Fruit fly (Drosophila melanogaster) whole organism, embryonic: ENCODE data around the gene Dok.
A peak's percentile ranks its signal among the peaks of the same experiment; 100 is the strongest.

Source experiments
- Atf-2 ChIP-seq: fragments of 200-800 bp; sonication (Bioruptor generic); optimal IDR thresholded peaks from 2 replicates; lab custom pipeline; 2016; ENCODE audit warnings: missing biosample characterization, missing genetic modification characterization
- Atf3 ChIP-seq: fragments of 200-800 bp; sonication (Bioruptor generic); optimal IDR thresholded peaks from 3 replicates; lab custom pipeline; 2016; ENCODE audit warnings: missing biosample characterization, missing genetic modification characterization
- CG10543 ChIP-seq: fragments of 200-800 bp; sonication (Bioruptor generic); optimal IDR thresholded peaks from 3 replicates; lab custom pipeline; 2017; ENCODE audit warnings: missing biosample characterization, mild to moderate bottlenecking, missing genetic modification characterization, moderate library complexity
- CG11696 ChIP-seq: fragments of 200-800 bp; sonication (Bioruptor generic); IDR thresholded peaks from 2 replicates; pipeline ENCODE4 v1.3.6; 2022; ENCODE audit warnings: missing biosample characterization, missing genetic modification characterization
- CG12155 ChIP-seq: fragments of 200-800 bp; sonication (Bioruptor generic); optimal IDR thresholded peaks from 3 replicates; lab custom pipeline; 2016; ENCODE audit warnings: missing biosample characterization, missing genetic modification characterization
- CG12219 ChIP-seq: fragments of 200-800 bp; sonication (Bioruptor generic); optimal IDR thresholded peaks from 3 replicates; lab custom pipeline; 2018; ENCODE audit warnings: missing biosample characterization, mild to moderate bottlenecking, missing genetic modification characterization
- CG1233 ChIP-seq: fragments of 200-800 bp; sonication (Bioruptor generic); optimal IDR thresholded peaks from 4 replicates; lab custom pipeline; 2018; ENCODE audit warnings: missing biosample characterization, mild to moderate bottlenecking, missing genetic modification characterization
- CG12769 ChIP-seq: fragments of 200-800 bp; sonication (Bioruptor generic); optimal IDR thresholded peaks from 2 replicates; lab custom pipeline; 2019; ENCODE audit warnings: missing biosample characterization, mild to moderate bottlenecking, missing genetic modification characterization, moderate library complexity
- CG12942 ChIP-seq: fragments of 200-800 bp; sonication (Bioruptor generic); optimal IDR thresholded peaks from 3 replicates; lab custom pipeline; 2016; ENCODE audit warnings: missing biosample characterization, missing genetic modification characterization
- CG15601 ChIP-seq: fragments of 200-800 bp; sonication (Bioruptor generic); optimal IDR thresholded peaks from 3 replicates; lab custom pipeline; 2019; ENCODE audit warnings: missing biosample characterization, mild to moderate bottlenecking, missing genetic modification characterization, moderate library complexity
- CG17568 ChIP-seq: fragments of 200-800 bp; sonication (Bioruptor generic); optimal IDR thresholded peaks from 2 replicates; lab custom pipeline; 2018; ENCODE audit warnings: missing biosample characterization, mild to moderate bottlenecking, missing genetic modification characterization, moderate library complexity
- CG17612 ChIP-seq: fragments of 200-800 bp; sonication (Bioruptor generic); IDR thresholded peaks from 2 replicates; pipeline ENCODE4 v1.3.6; 2022; ENCODE audit warnings: missing biosample characterization, missing genetic modification characterization
- CG17802 ChIP-seq: fragments of 200-800 bp; sonication (Bioruptor generic); optimal IDR thresholded peaks from 2 replicates; lab custom pipeline; 2018; ENCODE audit warnings: missing biosample characterization, mild to moderate bottlenecking, missing genetic modification characterization, moderate library complexity
- CG4360 ChIP-seq: fragments of 200-800 bp; sonication (Bioruptor generic); IDR thresholded peaks from 2 replicates; pipeline ENCODE4 v1.3.6; 2022; ENCODE audit warnings: missing biosample characterization, missing genetic modification characterization
- CG6683 ChIP-seq: fragments of 200-800 bp; sonication (Bioruptor generic); optimal IDR thresholded peaks from 2 replicates; lab custom pipeline; 2017; ENCODE audit warnings: missing biosample characterization, mild to moderate bottlenecking, missing genetic modification characterization, missing genetic modification reagents
- CG6791 ChIP-seq: fragments of 200-800 bp; sonication (Bioruptor generic); IDR thresholded peaks from 3 replicates; pipeline ENCODE4 v1.3.6; 2022; ENCODE audit warnings: missing biosample characterization, missing genetic modification characterization; ENCODE audit not compliant: partially characterized antibody
- CG7372 ChIP-seq: fragments of 200-800 bp; sonication (Bioruptor generic); IDR thresholded peaks from 2 replicates; pipeline ENCODE4 v1.3.6; 2022; ENCODE audit warnings: missing biosample characterization, missing genetic modification characterization
- CG7556 ChIP-seq: fragments of 200-800 bp; sonication (Bioruptor generic); optimal IDR thresholded peaks from 2 replicates; lab custom pipeline; 2017; ENCODE audit warnings: missing biosample characterization, mild to moderate bottlenecking, missing genetic modification characterization
- CG7839 ChIP-seq: fragments of 200-800 bp; sonication (Bioruptor generic); optimal IDR thresholded peaks from 3 replicates; lab custom pipeline; 2018; ENCODE audit warnings: missing biosample characterization, mild to moderate bottlenecking, missing genetic modification characterization, moderate library complexity
- CG8290 ChIP-seq, 3 experiments: fragments of 200-800 bp; sonication (Bioruptor generic); optimal IDR thresholded peaks; 2 replicates each; lab custom pipeline; 2016 to 2019; ENCODE audit warnings: missing biosample characterization in 3 of 3, missing genetic modification characterization in 3 of 3, mild to moderate bottlenecking in 2 of 3, moderate library complexity in 1 of 3
- CG9797 ChIP-seq: fragments of 200-800 bp; sonication (Bioruptor generic); optimal IDR thresholded peaks from 3 replicates; lab custom pipeline; 2018; ENCODE audit warnings: missing biosample characterization, mild to moderate bottlenecking, missing genetic modification characterization
- Dek ChIP-seq: fragments of 200-800 bp; sonication (Bioruptor generic); optimal IDR thresholded peaks from 3 replicates; lab custom pipeline; 2019; ENCODE audit warnings: missing biosample characterization, mild to moderate bottlenecking, missing genetic modification characterization, moderate library complexity
- Doc2 ChIP-seq: fragments of 200-800 bp; sonication (Bioruptor generic); IDR thresholded peaks from 2 replicates; pipeline ENCODE4 v1.3.6; 2022; ENCODE audit warnings: missing biosample characterization, missing genetic modification characterization
- HLH3B ChIP-seq: fragments of 200-800 bp; sonication (Bioruptor generic); IDR thresholded peaks from 2 replicates; pipeline ENCODE4 v1.3.6; 2022; ENCODE audit warnings: missing biosample characterization, missing genetic modification characterization
- Lhr ChIP-seq: fragments of 200-800 bp; sonication (Bioruptor generic); optimal IDR thresholded peaks from 3 replicates; lab custom pipeline; 2017; ENCODE audit warnings: mild to moderate bottlenecking, missing biosample characterization, missing genetic modification reagents, missing genetic modification characterization
- Mrtf ChIP-seq: fragments of 200-800 bp; sonication (Bioruptor generic); IDR thresholded peaks from 3 replicates; pipeline ENCODE4 v1.3.6; 2022; ENCODE audit warnings: missing biosample characterization, missing genetic modification characterization
- Six4 ChIP-seq: fragments of 200-800 bp; sonication (Bioruptor generic); optimal IDR thresholded peaks from 2 replicates; lab custom pipeline; 2016; ENCODE audit warnings: missing biosample characterization, missing genetic modification characterization
- TFAM ChIP-seq: fragments of 200-800 bp; sonication (Bioruptor generic); optimal IDR thresholded peaks from 2 replicates; lab custom pipeline; 2017; ENCODE audit warnings: missing biosample characterization, missing genetic modification characterization, inconsistent platforms
- ase ChIP-seq: fragments of 200-800 bp; sonication (Bioruptor generic); IDR thresholded peaks from 3 replicates; pipeline ENCODE4 v1.3.6; 2022; ENCODE audit warnings: missing biosample characterization, missing genetic modification characterization
- ash1 ChIP-seq: fragments of 200-800 bp; sonication (Bioruptor generic); optimal IDR thresholded peaks from 2 replicates; lab custom pipeline; 2018; ENCODE audit warnings: missing biosample characterization, mild to moderate bottlenecking, missing genetic modification characterization
- az2 ChIP-seq: fragments of 200-800 bp; sonication (Bioruptor generic); optimal IDR thresholded peaks from 3 replicates; lab custom pipeline; 2016; ENCODE audit warnings: missing biosample characterization, missing genetic modification characterization
- bbx ChIP-seq: fragments of 200-800 bp; sonication (Bioruptor generic); IDR thresholded peaks from 2 replicates; pipeline ENCODE4 v1.3.6; 2022; ENCODE audit warnings: missing biosample characterization, missing genetic modification characterization; ENCODE audit not compliant: partially characterized antibody
- cad ChIP-seq: fragments of >200 bp; optimal IDR thresholded peaks from 2 replicates; lab custom pipeline; 2017; ENCODE audit warnings: missing biosample characterization, missing genetic modification characterization
- cg ChIP-seq: fragments of 200-800 bp; sonication (Bioruptor generic); optimal IDR thresholded peaks from 3 replicates; lab custom pipeline; 2019; ENCODE audit warnings: missing biosample characterization, mild to moderate bottlenecking, missing genetic modification characterization, moderate library complexity
- dm ChIP-seq: fragments of 200-800 bp; sonication (Bioruptor generic); optimal IDR thresholded peaks from 3 replicates; lab custom pipeline; 2016; ENCODE audit warnings: missing biosample characterization, missing genetic modification characterization
- esg ChIP-seq: fragments of 200-800 bp; sonication (Bioruptor generic); conservative IDR thresholded peaks from 2 replicates; pipeline ENCODE4 v1.3.6; 2022; ENCODE audit warnings: missing biosample characterization, missing genetic modification characterization
- fu2 ChIP-seq: fragments of 200-800 bp; sonication (Bioruptor generic); optimal IDR thresholded peaks from 2 replicates; lab custom pipeline; 2016; ENCODE audit warnings: missing biosample characterization, missing genetic modification characterization
- gcm ChIP-seq: fragments of 200-800 bp; sonication (Bioruptor generic); optimal IDR thresholded peaks from 2 replicates; lab custom pipeline; 2019; ENCODE audit warnings: missing biosample characterization, mild to moderate bottlenecking, missing genetic modification characterization, moderate library complexity
- gem ChIP-seq: fragments of 200-800 bp; sonication (Bioruptor generic); optimal IDR thresholded peaks from 2 replicates; lab custom pipeline; 2019; ENCODE audit warnings: missing biosample characterization, mild to moderate bottlenecking, missing genetic modification characterization, moderate library complexity
- gt ChIP-seq: fragments of 200-800 bp; sonication (Bioruptor generic); IDR thresholded peaks from 2 replicates; pipeline ENCODE4 v1.3.6; 2022; ENCODE audit warnings: missing biosample characterization, missing genetic modification characterization
- h ChIP-seq: fragments of >200 bp; optimal IDR thresholded peaks from 2 replicates; lab custom pipeline; 2017
- knrl ChIP-seq: fragments of 200-800 bp; sonication (Bioruptor generic); IDR thresholded peaks from 3 replicates; pipeline ENCODE4 v1.3.6; 2022; ENCODE audit warnings: missing biosample characterization, missing genetic modification characterization; ENCODE audit not compliant: partially characterized antibody
- lov ChIP-seq, 2 experiments: fragments of 200-800 bp in 1 of 2; fragments of >200 bp in 1 of 2; sonication (Bioruptor generic) in 1 of 2; IDR thresholded peaks in 1 of 2; optimal IDR thresholded peaks in 1 of 2; 2 replicates in 1 of 2; 3 replicates in 1 of 2; pipeline versions ENCODE4 v1.3.6 to Lab custom; 2017 to 2022; ENCODE audit warnings: missing biosample characterization in 1 of 2, missing genetic modification characterization in 1 of 2
- luna ChIP-seq: fragments of 200-800 bp; sonication (Bioruptor generic); optimal IDR thresholded peaks from 2 replicates; lab custom pipeline; 2016; ENCODE audit warnings: missing biosample characterization, missing genetic modification characterization
- unpg ChIP-seq: fragments of 200-800 bp; sonication (Bioruptor generic); optimal IDR thresholded peaks from 3 replicates; lab custom pipeline; 2018; ENCODE audit warnings: missing biosample characterization, mild to moderate bottlenecking, missing genetic modification characterization, moderate library complexity
- z ChIP-seq: fragments of 200-800 bp; sonication (Bioruptor generic); IDR thresholded peaks from 3 replicates; pipeline ENCODE4 v1.3.6; 2022; ENCODE audit warnings: missing biosample characterization, missing genetic modification characterization

Gene Dok

DNA sequence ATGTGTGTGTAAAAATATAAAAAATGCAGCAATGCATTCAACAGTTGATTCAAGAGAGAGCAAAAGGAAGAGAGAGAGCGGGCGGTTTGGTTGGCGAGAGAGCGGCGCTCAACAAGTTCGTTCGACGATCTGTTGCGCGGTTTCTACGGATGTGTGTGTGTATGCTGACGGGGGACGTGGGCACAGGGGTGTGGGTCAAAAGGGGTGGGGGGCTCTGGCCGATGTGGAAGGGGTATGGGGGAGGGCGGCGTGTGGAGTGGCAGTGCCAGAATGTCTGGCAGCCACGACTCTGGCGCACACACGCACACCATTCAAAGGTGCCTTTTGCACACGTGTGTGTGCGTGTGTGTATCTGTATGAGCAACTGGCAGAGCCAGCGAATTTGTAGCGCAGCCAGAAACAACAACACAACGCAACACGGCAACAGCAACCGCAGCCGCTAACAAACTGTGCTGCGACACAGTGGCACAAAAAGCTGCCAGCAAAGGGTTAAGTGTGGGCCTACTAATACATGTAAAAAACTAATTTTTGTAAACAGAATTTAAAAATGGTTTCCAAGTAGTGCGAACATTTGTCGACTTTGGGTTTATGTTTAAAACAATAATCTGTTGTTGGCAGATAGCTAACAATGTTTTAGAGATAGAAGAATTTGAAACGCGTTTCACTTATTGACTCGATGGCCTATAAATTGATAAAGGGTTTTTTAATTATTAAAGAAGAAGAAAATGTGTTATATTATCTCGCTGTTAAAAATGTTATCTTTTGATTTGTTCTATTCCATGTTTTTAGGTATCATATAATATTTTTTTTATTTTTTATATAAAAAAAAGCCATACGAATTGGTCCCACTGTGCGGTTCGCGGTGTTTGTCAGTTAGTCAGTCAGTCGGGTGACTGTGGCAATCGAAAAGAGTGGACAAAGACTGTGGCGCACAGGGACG lies 17.2 kb upstream of the Dok start (continued):
- TF ChIP-seq CG6683 (GFP tag; lab: Kevin White, UChicago), result peak; percentile 74
- TF ChIP-seq Dek (tag; lab: Kevin White, UChicago), result peak; percentile 87
- peak; percentile 89 for TF ChIP-seq Atf-2 (GFP tag; lab: Kevin White, UChicago)
- peak; percentile 84 for TF ChIP-seq CG10543
- 0 out of 2 replicates have a peak, but pooled peaks have one; percentile 25 for TF ChIP-seq gt (GFP tag; lab: Robert Waterston, UW)
- 0 out of 2 replicates have a peak, but pooled peaks have one; percentile 35 for TF ChIP-seq Doc2 (GFP tag; lab: Robert Waterston, UW)
- TF ChIP-seq cg (GFP tag; lab: Kevin White, UChicago), result peak; percentile 94
- TF ChIP-seq CG7372, result peak; percentile 63
- TF ChIP-seq Six4 (GFP tag; lab: Kevin White, UChicago), result peak; percentile 79
- peak; percentile 60 for TF ChIP-seq CG12219 (GFP tag; lab: Kevin White, UChicago)
- TF ChIP-seq ase (GFP tag; lab: Robert Waterston, UW), result peak; percentile 63; the same call in 1 of the 3 replicates
- TF ChIP-seq CG4360 (GFP tag; lab: Robert Waterston, UW), result peak; percentile 88
- TF ChIP-seq CG17568 (GFP tag; lab: Kevin White, UChicago), result peak; percentile 61
- TF ChIP-seq CG12155 (GFP tag; lab: Kevin White, UChicago), result peak; percentile 76
- TF ChIP-seq gem (tag; lab: Kevin White, UChicago), result peak; percentile 97
- TF ChIP-seq CG1233 (GFP tag; lab: Kevin White, UChicago), result peak; percentile 95
- TF ChIP-seq CG15601 (tag; lab: Kevin White, UChicago), result peak; percentile 92
- TF ChIP-seq z (GFP tag; lab: Robert Waterston, UW), result 0 out of 3 replicates have a peak, but pooled peaks have one; percentile 30
- TF ChIP-seq bbx, result peak; percentile 36; the same call in 1 of the 2 replicates
- no peak for TF ChIP-seq h
- peak; percentile 94 for TF ChIP-seq CG7839 (tag; lab: Kevin White, UChicago)
- TF ChIP-seq CG12942, result peak; percentile 75
- TF ChIP-seq gcm (GFP tag; lab: Kevin White, UChicago), result peak; percentile 89
- TF ChIP-seq unpg (GFP tag; lab: Kevin White, UChicago), result peak; percentile 83
- TF ChIP-seq Mrtf (GFP tag; lab: Robert Waterston, UW), result peak; percentile 67; the same call in 2 of the 3 replicates
- TF ChIP-seq cad (GFP tag; lab: Kevin White, UChicago), result no peak
- peak; percentile 85 for TF ChIP-seq az2 (GFP tag; lab: Kevin White, UChicago)
- TF ChIP-seq HLH3B (GFP tag; lab: Robert Waterston, UW), result peak; percentile 67
- TF ChIP-seq CG11696 (GFP tag; lab: Robert Waterston, UW), result peak; percentile 41; the same call in 1 of the 2 replicates
- TF ChIP-seq CG17802 (tag; lab: Kevin White, UChicago), result peak; percentile 71
- TF ChIP-seq TFAM (GFP tag; lab: Kevin White, UChicago), result peak; percentile 30
- peak; percentile 82 for TF ChIP-seq esg
- TF ChIP-seq Atf3 (GFP tag; lab: Kevin White, UChicago), result peak; percentile 84
- no peak for TF ChIP-seq lov (optimal IDR thresholded peaks at IDR 0.05; lab: Kevin White, UChicago)
- no peak for TF ChIP-seq lov (GFP tag; IDR thresholded peaks at IDR 0.05; lab: Robert Waterston, UW)
- TF ChIP-seq knrl (GFP tag; lab: Robert Waterston, UW), result peak; percentile 39; the same call in 1 of the 3 replicates
- TF ChIP-seq luna (GFP tag; lab: Kevin White, UChicago), result no peak
- peak; percentile 70 for TF ChIP-seq Lhr
- no peak for TF ChIP-seq CG8290 (GFP tag; optimal IDR thresholded peaks at IDR 0.05; lab: Kevin White, UChicago)
- TF ChIP-seq CG8290 (tag; optimal IDR thresholded peaks at IDR 0.05; lab: Kevin White, UChicago), result peak in 1 of 2 experiments; percentile 64
- peak; percentile 71 for TF ChIP-seq dm (GFP tag; lab: Kevin White, UChicago)
- TF ChIP-seq fu2 (GFP tag; lab: Kevin White, UChicago), result peak; percentile 80
- TF ChIP-seq CG9797 (GFP tag; lab: Kevin White, UChicago), result peak; percentile 35
- 0 out of 2 replicates have a peak, but pooled peaks have one; percentile 34 for TF ChIP-seq CG17612 (GFP tag; lab: Robert Waterston, UW)
- peak; percentile 98 for TF ChIP-seq CG7556
- TF ChIP-seq ash1, result no peak
- no peak for TF ChIP-seq CG6791 (GFP tag; lab: Robert Waterston, UW)
- TF ChIP-seq CG12769 (tag; lab: Kevin White, UChicago), result peak; percentile 92
